Fruit fly (Drosophila melanogaster): ENCODE data around the gene Cdc23.
"Not testable (repeated sequence)": the region's sequence is repeated elsewhere in the genome, so short reads cannot be mapped to it uniquely, and the experiment has no call there.

Gene Cdc23

dm6 chr2L:20458975-20459374 is at the start of gene Cdc23, which contains the start of gene CG18858:
Gene Cdc23, plus strand, starts transcription at chr2L:20459342.
Gene CG18858, minus strand, starts transcription at chr2L:20459075.
- TF ChIP-seq cnc (optimal IDR thresholded peaks at IDR 0.05); toe (GFP tag; optimal IDR thresholded peaks at IDR 0.05); CG1620 (GFP tag; optimal IDR thresholded peaks at IDR 0.05): not testable (repeated sequence)

- no peak for TF ChIP-seq cic (GFP tag; optimal IDR thresholded peaks at IDR 0.05)
- no peak for TF ChIP-seq Crg-1 (GFP tag; optimal IDR thresholded peaks at IDR 0.05)
- TF ChIP-seq pad (GFP tag; optimal IDR thresholded peaks at IDR 0.05) = no peak
- TF ChIP-seq Mnt (GFP tag; optimal IDR thresholded peaks at IDR 0.05) = no peak
- no peak for TF ChIP-seq CG7045 (GFP tag; optimal IDR thresholded peaks at IDR 0.05)
- TF ChIP-seq Clk (GFP tag; optimal IDR thresholded peaks at IDR 0.05) = no peak
- no peak for TF ChIP-seq CG33017 (tag; optimal IDR thresholded peaks at IDR 0.05)
- no peak for TF ChIP-seq CG14711 (tag; optimal IDR thresholded peaks at IDR 0.05)
- no peak for TF ChIP-seq CG11617 (GFP tag; optimal IDR thresholded peaks at IDR 0.05)
- no peak for TF ChIP-seq kay (GFP tag; ENCODE audit: borderline replicate concordance)
- TF ChIP-seq CG7101 (tag; optimal IDR thresholded peaks at IDR 0.05) = no peak
- TF ChIP-seq CG5204 (GFP tag; optimal IDR thresholded peaks at IDR 0.05) = no peak
- no peak for TF ChIP-seq CG12768 (GFP tag; optimal IDR thresholded peaks at IDR 0.05)
- TF ChIP-seq tj (GFP tag; optimal IDR thresholded peaks at IDR 0.05) = no peak
- no peak for TF ChIP-seq bab1 (GFP tag; optimal IDR thresholded peaks at IDR 0.05)
- TF ChIP-seq cnc (optimal IDR thresholded peaks at IDR 0.05) = no peak
Observed at dm6 chr2L:20413826-20414225, 45.3 kb upstream of the Cdc23 start.

- TF ChIP-seq Crg-1 (GFP tag; optimal IDR thresholded peaks at IDR 0.05) (peak; percentile 59), CG5204 (GFP tag; optimal IDR thresholded peaks at IDR 0.05) (peak; percentile 14), tj (GFP tag; optimal IDR thresholded peaks at IDR 0.05) (no peak), Mnt (GFP tag; optimal IDR thresholded peaks at IDR 0.05) (peak; percentile 29), bab1 (GFP tag; optimal IDR thresholded peaks at IDR 0.05) (peak; percentile 76), CG33017 (tag; optimal IDR thresholded peaks at IDR 0.05) (no peak), Hr96 (GFP tag; optimal IDR thresholded peaks at IDR 0.05) (peak; percentile 45), cic (GFP tag; optimal IDR thresholded peaks at IDR 0.05) (no peak), CG7101 (tag; optimal IDR thresholded peaks at IDR 0.05) (peak; percentile 46), CG11617 (GFP tag; optimal IDR thresholded peaks at IDR 0.05) (no peak), CG12768 (GFP tag; optimal IDR thresholded peaks at IDR 0.05) (no peak), CG1620 (GFP tag; optimal IDR thresholded peaks at IDR 0.05) (peak; percentile 79), toe (GFP tag; optimal IDR thresholded peaks at IDR 0.05) (peak; percentile 60), ovo (GFP tag; optimal IDR thresholded peaks at IDR 0.05) (peak; percentile 40), kay (GFP tag; ENCODE audit: borderline replicate concordance) (no peak), CG7045 (GFP tag; optimal IDR thresholded peaks at IDR 0.05) (peak; percentile 2), Clk (GFP tag; optimal IDR thresholded peaks at IDR 0.05) (no peak), CG14711 (tag; optimal IDR thresholded peaks at IDR 0.05) (no peak), cnc (optimal IDR thresholded peaks at IDR 0.05) (no peak), pad (GFP tag; optimal IDR thresholded peaks at IDR 0.05) (peak; percentile 24)
Observed at dm6 chr2L:20414750-20415211, 44.4 kb upstream of the Cdc23 start, which contains the start of gene CG10947. Gene CG10947, minus strand, starts transcription at chr2L:20414800.

- TF ChIP-seq Hr96 (GFP tag; optimal IDR thresholded peaks at IDR 0.05) = no peak
- TF ChIP-seq cic (GFP tag; optimal IDR thresholded peaks at IDR 0.05) = peak; percentile 45
- peak; percentile 92 for TF ChIP-seq Mnt (GFP tag; optimal IDR thresholded peaks at IDR 0.05)
- TF ChIP-seq cnc (optimal IDR thresholded peaks at IDR 0.05) = no peak
- TF ChIP-seq CG11617 (GFP tag; optimal IDR thresholded peaks at IDR 0.05) = peak; percentile 67
- TF ChIP-seq pad (GFP tag; optimal IDR thresholded peaks at IDR 0.05) = no peak
- peak; percentile 74 for TF ChIP-seq CG7101 (tag; optimal IDR thresholded peaks at IDR 0.05)
- peak; percentile 92 for TF ChIP-seq tj (GFP tag; optimal IDR thresholded peaks at IDR 0.05)
- TF ChIP-seq CG33017 (tag; optimal IDR thresholded peaks at IDR 0.05) = peak; percentile 75
- TF ChIP-seq CG5204 (GFP tag; optimal IDR thresholded peaks at IDR 0.05) = peak; percentile 56
- peak; percentile 30 for TF ChIP-seq Clk (GFP tag; optimal IDR thresholded peaks at IDR 0.05)
- TF ChIP-seq CG7045 (GFP tag; optimal IDR thresholded peaks at IDR 0.05) = no peak
- peak; percentile 67 for TF ChIP-seq toe (GFP tag; optimal IDR thresholded peaks at IDR 0.05)
- peak; percentile 72 for TF ChIP-seq CG14711 (tag; optimal IDR thresholded peaks at IDR 0.05)
- peak; percentile 47 for TF ChIP-seq ovo (GFP tag; optimal IDR thresholded peaks at IDR 0.05)
- TF ChIP-seq CG1620 (GFP tag; optimal IDR thresholded peaks at IDR 0.05) = peak; percentile 54
- TF ChIP-seq CG12768 (GFP tag; optimal IDR thresholded peaks at IDR 0.05) = peak; percentile 31
- peak; percentile 97 for TF ChIP-seq kay (GFP tag; ENCODE audit: borderline replicate concordance)
- peak; percentile 59 for TF ChIP-seq Crg-1 (GFP tag; optimal IDR thresholded peaks at IDR 0.05)
- no peak for TF ChIP-seq bab1 (GFP tag; optimal IDR thresholded peaks at IDR 0.05)
Observed at dm6 chr2L:20416754-20417563, 42.2 kb upstream of the Cdc23 start, which contains the start of the genes CG10949 and Arpc2. Gene CG10949, minus strand, starts transcription at chr2L:20416918. Gene Arpc2, plus strand, starts transcription at chr2L:20417057.

- TF ChIP-seq ovo (GFP tag; optimal IDR thresholded peaks at IDR 0.05) = peak; percentile 35
- no peak for TF ChIP-seq toe (GFP tag; optimal IDR thresholded peaks at IDR 0.05)
- no peak for TF ChIP-seq Mnt (GFP tag; optimal IDR thresholded peaks at IDR 0.05)
- TF ChIP-seq CG12768 (GFP tag; optimal IDR thresholded peaks at IDR 0.05) = peak; percentile 15
- TF ChIP-seq CG7045 (GFP tag; optimal IDR thresholded peaks at IDR 0.05) = peak; percentile 26
- TF ChIP-seq pad (GFP tag; optimal IDR thresholded peaks at IDR 0.05) = peak; percentile 98
- peak; percentile 1 for TF ChIP-seq CG7101 (tag; optimal IDR thresholded peaks at IDR 0.05)
- peak; percentile 94 for TF ChIP-seq kay (GFP tag; ENCODE audit: borderline replicate concordance)
- peak; percentile 35 for TF ChIP-seq CG5204 (GFP tag; optimal IDR thresholded peaks at IDR 0.05)
- no peak for TF ChIP-seq Crg-1 (GFP tag; optimal IDR thresholded peaks at IDR 0.05)
- TF ChIP-seq Hr96 (GFP tag; optimal IDR thresholded peaks at IDR 0.05) = no peak
- TF ChIP-seq cic (GFP tag; optimal IDR thresholded peaks at IDR 0.05) = peak; percentile 44
Observed at dm6 chr2L:20417597-20418286, 41.4 kb upstream of the Cdc23 start.

Data from whole organism, adult.